Fruit fly (Drosophila melanogaster): Measurements from ENCODE around the gene CG32987.

CG32987 gene

dm6 chr2L:8891140-8891539 lies 27.5 kb downstream of the CG32987 start, which contains the start of gene CG42713:
Gene CG42713, plus strand, starts transcription at chr2L:8891440.
- no peak for TF ChIP-seq CG12219 (GFP tag; optimal IDR thresholded peaks at IDR 0.05)
- TF ChIP-seq Abd-B (GFP tag; optimal IDR thresholded peaks at IDR 0.05), result no peak
- no peak for TF ChIP-seq CG30431 (GFP tag; optimal IDR thresholded peaks at IDR 0.05)
- TF ChIP-seq CG9609 (GFP tag; optimal IDR thresholded peaks at IDR 0.05), result no peak
- TF ChIP-seq CrebB (tag; optimal IDR thresholded peaks at IDR 0.05), result no peak
- no peak for TF ChIP-seq aop (GFP tag; IDR thresholded peaks at IDR 0.05)
- TF ChIP-seq CG1832 (GFP tag; optimal IDR thresholded peaks at IDR 0.05), result no peak
- no peak for TF ChIP-seq CG15514 (GFP tag; optimal IDR thresholded peaks at IDR 0.05)
- no peak for TF ChIP-seq CG3407 (GFP tag; optimal IDR thresholded peaks at IDR 0.05)
- no peak for TF ChIP-seq ssp (GFP tag; IDR thresholded peaks at IDR 0.05)
- no peak for TF ChIP-seq sim (GFP tag; IDR thresholded peaks at IDR 0.05)
- no peak for TF ChIP-seq CG15269 (tag; optimal IDR thresholded peaks at IDR 0.05)
- TF ChIP-seq tna (GFP tag; IDR thresholded peaks at IDR 0.05; ENCODE audit: partially characterized antibody), result no peak
- TF ChIP-seq CG14710 (tag; optimal IDR thresholded peaks at IDR 0.05), result no peak
- TF ChIP-seq CG6254 (GFP tag; optimal IDR thresholded peaks at IDR 0.05), result no peak

DNA sequence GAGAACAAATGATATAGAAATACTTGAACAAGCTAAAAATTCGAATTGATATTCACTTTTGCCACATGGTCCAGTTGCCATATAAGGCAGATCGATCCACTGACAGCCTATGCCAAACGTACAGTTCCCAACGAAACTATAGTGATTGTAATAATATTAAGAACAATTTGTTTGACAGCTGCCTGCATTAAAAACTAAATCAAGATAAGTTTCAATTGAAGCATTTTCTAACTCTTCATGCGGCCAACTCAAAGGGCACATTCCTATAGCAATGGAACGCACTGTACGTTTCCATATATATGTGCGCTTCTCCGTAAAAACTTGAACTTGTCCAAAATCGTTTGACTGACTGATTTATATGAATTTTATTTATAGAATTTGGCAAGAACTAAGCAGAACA lies 30.6 kb downstream of the CG32987 start:
- no peak for TF ChIP-seq CG16863 (GFP tag; optimal IDR thresholded peaks at IDR 0.05)
- no peak for TF ChIP-seq crol (GFP tag; IDR thresholded peaks at IDR 0.05)
- TF ChIP-seq CG11504 (tag; optimal IDR thresholded peaks at IDR 0.05), result peak; percentile 33
- TF ChIP-seq ab (GFP tag; optimal IDR thresholded peaks at IDR 0.05), result no peak
- no peak for TF ChIP-seq CG7745 (tag; optimal IDR thresholded peaks at IDR 0.05)
- peak; percentile 74 for TF ChIP-seq CG9215 (GFP tag; IDR thresholded peaks at IDR 0.05)
- TF ChIP-seq scrt (GFP tag; optimal IDR thresholded peaks at IDR 0.05), result peak; percentile 51
- TF ChIP-seq CG14014 (GFP tag; IDR thresholded peaks at IDR 0.05), result peak; percentile 80
- TF ChIP-seq sr (GFP tag; IDR thresholded peaks at IDR 0.05), result no peak
- TF ChIP-seq CG11695 (GFP tag; IDR thresholded peaks at IDR 0.05), result peak; percentile 68; the same call in 2 of the 3 replicates
- peak; percentile 70 for TF ChIP-seq CG14441 (GFP tag; IDR thresholded peaks at IDR 0.05)
- peak; percentile 20 for TF ChIP-seq her (GFP tag; optimal IDR thresholded peaks at IDR 0.05)
- TF ChIP-seq nom (GFP tag; optimal IDR thresholded peaks at IDR 0.05), result no peak
- TF ChIP-seq CG1024 (GFP tag; IDR thresholded peaks at IDR 0.05), result no peak
- TF ChIP-seq Meics (GFP tag; optimal IDR thresholded peaks at IDR 0.05), result peak; percentile 69
- peak; percentile 37 for TF ChIP-seq Fer1 (GFP tag; optimal IDR thresholded peaks at IDR 0.05)
- TF ChIP-seq CG17612 (GFP tag; IDR thresholded peaks at IDR 0.05), result peak; percentile 36; the same call in 1 of the 2 replicates
- peak; percentile 80 for TF ChIP-seq al (GFP tag; IDR thresholded peaks at IDR 0.05)
- TF ChIP-seq wdn (GFP tag; IDR thresholded peaks at IDR 0.05), result peak; percentile 47
- TF ChIP-seq CG7357 (GFP tag; IDR thresholded peaks at IDR 0.05), result peak; percentile 44; the same call in 1 of the 3 replicates
- no peak for TF ChIP-seq so (GFP tag; IDR thresholded peaks at IDR 0.05)
- peak; percentile 33 for TF ChIP-seq CG12071 (GFP tag; optimal IDR thresholded peaks at IDR 0.05)
- TF ChIP-seq grau (tag; optimal IDR thresholded peaks at IDR 0.05), result peak; percentile 53
- TF ChIP-seq CG10147 (GFP tag; optimal IDR thresholded peaks at IDR 0.05), result peak; percentile 61
- no peak for TF ChIP-seq CG10267 (tag; optimal IDR thresholded peaks at IDR 0.05)
- TF ChIP-seq CG8290 (GFP tag; optimal IDR thresholded peaks at IDR 0.05), result no peak
- peak in 1 of 2 experiments; percentile 74 for TF ChIP-seq CG8290 (tag; optimal IDR thresholded peaks at IDR 0.05)
- no peak for TF ChIP-seq twi (tag; optimal IDR thresholded peaks at IDR 0.05)
- TF ChIP-seq tap (tag; optimal IDR thresholded peaks at IDR 0.05), result no peak
- TF ChIP-seq CG7839 (tag; optimal IDR thresholded peaks at IDR 0.05), result peak; percentile 63
- no peak for TF ChIP-seq CG7928 (GFP tag; optimal IDR thresholded peaks at IDR 0.05)
- TF ChIP-seq dpn (GFP tag; optimal IDR thresholded peaks at IDR 0.05), result peak; percentile 9 to 39
- peak; percentile 2 for TF ChIP-seq sd (tag; optimal IDR thresholded peaks at IDR 0.05)
- TF ChIP-seq CG12659 (GFP tag; optimal IDR thresholded peaks at IDR 0.05), result peak; percentile 32
- TF ChIP-seq gem (tag; optimal IDR thresholded peaks at IDR 0.05), result peak; percentile 48
- TF ChIP-seq lab (GFP tag; optimal IDR thresholded peaks at IDR 0.05), result peak; percentile 72

Measured in whole organism, embryonic.